Worm (Caenorhabditis elegans) whole organism, L2 larva: ENCODE measurements around the gene cav-2.

ENCODE experiments used
- C34F6.9 ChIP-seq: fragments of 150-350 bp; optimal IDR thresholded peaks from 2 replicates; lab custom pipeline; 2014; ENCODE audit warnings: missing biosample characterization, missing genetic modification characterization
- F13H6.1 ChIP-seq: sonication (generic microtip); optimal IDR thresholded peaks from 2 replicates; lab custom pipeline; 2016; ENCODE audit warnings: missing genetic modification characterization, missing compliant biosample characterization
- R02D3.7 ChIP-seq: fragments of 150-350 bp; optimal IDR thresholded peaks from 2 replicates; lab custom pipeline; 2014; ENCODE audit warnings: missing biosample characterization, missing genetic modification characterization
- Y55F3AM.14 ChIP-seq: fragments of 200-800 bp; sonication (Bioruptor generic); optimal IDR thresholded peaks from 2 replicates; lab custom pipeline; 2018; ENCODE audit warnings: mild to moderate bottlenecking, missing genetic modification characterization, missing compliant biosample characterization
- ZK546.5 ChIP-seq: sonication (generic microtip); optimal IDR thresholded peaks from 2 replicates; lab custom pipeline; 2017; ENCODE audit warnings: missing biosample characterization, missing genetic modification characterization
- alr-1 ChIP-seq: fragments of 150-350 bp; optimal IDR thresholded peaks from 2 replicates; lab custom pipeline; 2014; ENCODE audit warnings: missing biosample characterization, missing genetic modification characterization
- aly-2 ChIP-seq: fragments of 150-350 bp; optimal IDR thresholded peaks from 2 replicates; lab custom pipeline; 2014; ENCODE audit warnings: missing biosample characterization, missing genetic modification characterization
- ama-1 ChIP-seq: fragments of 150-350 bp; optimal IDR thresholded peaks from 2 replicates; lab custom pipeline; 2018; ENCODE audit warnings: inconsistent platforms
- blmp-1 ChIP-seq: sonication (generic microtip); optimal IDR thresholded peaks from 2 replicates; lab custom pipeline; 2017; ENCODE audit warnings: missing genetic modification characterization, mild to moderate bottlenecking, missing compliant biosample characterization, antibody characterized with exemption, moderate library complexity; ENCODE audit not compliant: insufficient read depth
- ceh-16 ChIP-seq: fragments of 150-350 bp; optimal IDR thresholded peaks from 2 replicates; lab custom pipeline; 2014; ENCODE audit warnings: missing biosample characterization, missing genetic modification characterization
- ceh-82 ChIP-seq: fragments of 150-350 bp; optimal IDR thresholded peaks from 2 replicates; lab custom pipeline; 2014; ENCODE audit warnings: missing biosample characterization, missing genetic modification characterization
- crh-2 ChIP-seq: sonication (generic microtip); optimal IDR thresholded peaks from 2 replicates; lab custom pipeline; 2017; ENCODE audit warnings: missing biosample characterization, missing genetic modification characterization
- dmd-4 ChIP-seq: sonication (generic microtip); optimal IDR thresholded peaks from 2 replicates; lab custom pipeline; 2017; ENCODE audit warnings: missing biosample characterization, missing genetic modification characterization
- egl-27 ChIP-seq: sonication (generic microtip); optimal IDR thresholded peaks from 3 replicates; lab custom pipeline; 2017; ENCODE audit warnings: missing biosample characterization, missing genetic modification reagents, missing genetic modification characterization
- elt-1 ChIP-seq: fragments of 150-350 bp; optimal IDR thresholded peaks from 2 replicates; lab custom pipeline; 2014; ENCODE audit warnings: missing biosample characterization, missing genetic modification characterization
- elt-3 ChIP-seq: sonication (generic microtip); optimal IDR thresholded peaks from 2 replicates; lab custom pipeline; 2017; ENCODE audit warnings: missing biosample characterization, missing genetic modification characterization
- fos-1 ChIP-seq: fragments of 150-350 bp; optimal IDR thresholded peaks from 2 replicates; lab custom pipeline; 2014; ENCODE audit warnings: missing biosample characterization, missing genetic modification characterization
- gmeb-1 ChIP-seq: fragments of 150-350 bp; optimal IDR thresholded peaks from 2 replicates; lab custom pipeline; 2014; ENCODE audit warnings: missing biosample characterization, missing genetic modification characterization
- lin-11 ChIP-seq: fragments of 150-350 bp; sonication (generic microtip); optimal IDR thresholded peaks from 2 replicates; lab custom pipeline; 2014; ENCODE audit warnings: missing biosample characterization, missing genetic modification characterization, inconsistent platforms, mixed read lengths
- lin-13 ChIP-seq: fragments of 150-350 bp; optimal IDR thresholded peaks from 2 replicates; lab custom pipeline; 2014; ENCODE audit warnings: missing biosample characterization, missing genetic modification reagents, missing genetic modification characterization
- lin-39 ChIP-seq: fragments of 150-350 bp; optimal IDR thresholded peaks from 2 replicates; lab custom pipeline; 2014; ENCODE audit warnings: missing biosample characterization, missing genetic modification reagents, missing genetic modification characterization
- lsy-2 ChIP-seq, 2 experiments: fragments of 150-350 bp in 1 of 2; sonication (generic microtip) in 1 of 2; optimal IDR thresholded peaks; 2 replicates each; lab custom pipeline; 2014 to 2017; ENCODE audit warnings: missing biosample characterization in 2 of 2, missing genetic modification characterization in 2 of 2
- mab-5 ChIP-seq: fragments of 150-350 bp; optimal IDR thresholded peaks from 2 replicates; lab custom pipeline; 2014; ENCODE audit warnings: missing biosample characterization, missing genetic modification characterization
- mbf-1 ChIP-seq: sonication (generic microtip); optimal IDR thresholded peaks from 2 replicates; lab custom pipeline; 2017; ENCODE audit warnings: missing biosample characterization, missing genetic modification characterization
- mdl-1 ChIP-seq, 2 experiments: fragments of 150-350 bp in 1 of 2; sonication (generic microtip) in 1 of 2; optimal IDR thresholded peaks; 2 replicates each; lab custom pipeline; 2017; ENCODE audit warnings: missing biosample characterization in 2 of 2, missing genetic modification characterization in 2 of 2
- nhr-10 ChIP-seq: sonication (generic microtip); optimal IDR thresholded peaks from 2 replicates; lab custom pipeline; 2017; ENCODE audit warnings: missing biosample characterization, missing genetic modification characterization
- nhr-11 ChIP-seq: fragments of 150-350 bp; optimal IDR thresholded peaks from 2 replicates; lab custom pipeline; 2014; ENCODE audit warnings: missing biosample characterization, missing genetic modification characterization
- nhr-12 ChIP-seq: fragments of 150-350 bp; optimal IDR thresholded peaks from 2 replicates; lab custom pipeline; 2014; ENCODE audit warnings: missing biosample characterization, missing genetic modification characterization
- nhr-129 ChIP-seq: fragments of 150-350 bp; optimal IDR thresholded peaks from 2 replicates; lab custom pipeline; 2014; ENCODE audit warnings: missing biosample characterization, missing genetic modification characterization
- nhr-21 ChIP-seq: fragments of 150-350 bp; optimal IDR thresholded peaks from 2 replicates; lab custom pipeline; 2014; ENCODE audit warnings: missing biosample characterization, missing genetic modification characterization
- nhr-23 ChIP-seq: fragments of 150-350 bp; optimal IDR thresholded peaks from 2 replicates; lab custom pipeline; 2014; ENCODE audit warnings: missing biosample characterization, missing genetic modification reagents, missing genetic modification characterization
- nhr-237 ChIP-seq: fragments of 150-350 bp; optimal IDR thresholded peaks from 2 replicates; lab custom pipeline; 2014; ENCODE audit warnings: missing biosample characterization, missing genetic modification characterization
- nhr-25 ChIP-seq: fragments of 150-350 bp; sonication (generic microtip); optimal IDR thresholded peaks from 3 replicates; lab custom pipeline; 2014; ENCODE audit warnings: missing biosample characterization, missing genetic modification characterization
- nhr-6 ChIP-seq: fragments of 150-350 bp; optimal IDR thresholded peaks from 2 replicates; lab custom pipeline; 2014; ENCODE audit warnings: missing biosample characterization, missing genetic modification characterization
- nhr-77 ChIP-seq: fragments of 150-350 bp; optimal IDR thresholded peaks from 2 replicates; lab custom pipeline; 2014; ENCODE audit warnings: missing biosample characterization, missing genetic modification characterization
- peb-1 ChIP-seq: fragments of 150-350 bp; optimal IDR thresholded peaks from 2 replicates; lab custom pipeline; 2014; ENCODE audit warnings: missing biosample characterization, missing genetic modification characterization
- sem-4 ChIP-seq: fragments of 150-350 bp; optimal IDR thresholded peaks from 2 replicates; lab custom pipeline; 2014; ENCODE audit warnings: missing biosample characterization, missing genetic modification reagents, missing genetic modification characterization
- skn-1 ChIP-seq: sonication (generic microtip); optimal IDR thresholded peaks from 2 replicates; lab custom pipeline; 2017; ENCODE audit warnings: missing biosample characterization, missing genetic modification characterization
- sma-3 ChIP-seq: sonication (generic microtip); optimal IDR thresholded peaks from 2 replicates; lab custom pipeline; 2016; ENCODE audit warnings: missing genetic modification reagents, missing genetic modification characterization, missing compliant biosample characterization
- sma-9 ChIP-seq, 2 experiments: fragments of 150-350 bp in 1 of 2; sonication (generic microtip) in 1 of 2; optimal IDR thresholded peaks; 2 replicates each; lab custom pipeline; 2014 to 2016; ENCODE audit warnings: missing genetic modification characterization in 2 of 2, mild to moderate bottlenecking in 1 of 2, missing biosample characterization in 1 of 2, missing compliant biosample characterization in 1 of 2, missing genetic modification reagents in 1 of 2, moderate library complexity in 1 of 2
- snpc-4 ChIP-seq: fragments of 150-350 bp; optimal IDR thresholded peaks from 2 replicates; lab custom pipeline; 2014; ENCODE audit warnings: missing biosample characterization, missing genetic modification characterization
- unc-39 ChIP-seq: fragments of 150-350 bp; optimal IDR thresholded peaks from 2 replicates; lab custom pipeline; 2014; ENCODE audit warnings: missing biosample characterization, missing genetic modification characterization
- unc-55 ChIP-seq: fragments of 150-350 bp; sonication (generic microtip); optimal IDR thresholded peaks from 3 replicates; lab custom pipeline; 2014; ENCODE audit warnings: missing biosample characterization, missing genetic modification reagents, missing genetic modification characterization
- unc-62 ChIP-seq: fragments of 150-350 bp; optimal IDR thresholded peaks from 2 replicates; lab custom pipeline; 2014; ENCODE audit warnings: missing biosample characterization, missing genetic modification reagents, missing genetic modification characterization
- zag-1 ChIP-seq: fragments of 150-350 bp; optimal IDR thresholded peaks from 2 replicates; lab custom pipeline; 2014; ENCODE audit warnings: missing biosample characterization, missing genetic modification characterization
- ztf-1 ChIP-seq: fragments of 200-800 bp; sonication (Bioruptor generic); conservative IDR thresholded peaks from 2 replicates; pipeline ENCODE4 v1.3.6; 2022; ENCODE audit warnings: missing genetic modification characterization, missing compliant biosample characterization
- ztf-11 ChIP-seq: sonication (generic microtip); optimal IDR thresholded peaks from 2 replicates; lab custom pipeline; 2017; ENCODE audit warnings: missing biosample characterization, missing genetic modification characterization
- ztf-4 ChIP-seq: fragments of 150-350 bp; optimal IDR thresholded peaks from 2 replicates; lab custom pipeline; 2014; ENCODE audit warnings: missing biosample characterization, missing genetic modification characterization

The cav-2 gene

ce11 chrV:13556746-13557145 lies at the start of gene cav-2:
cav-2 (plus strand) TSS chrV:13557104.
- no peak for TF ChIP-seq nhr-77 (tag; lab: Kevin White, UChicago)
- no peak for TF ChIP-seq ztf-1
- no peak for TF ChIP-seq unc-39 (tag; lab: Kevin White, UChicago)
- peak; percentile 82 for TF ChIP-seq C34F6.9
- TF ChIP-seq unc-62 (GFP tag; lab: Kevin White, UChicago) = no peak
- peak; percentile 96 for TF ChIP-seq gmeb-1 (tag; lab: Kevin White, UChicago)
- TF ChIP-seq ztf-11 (tag; lab: Kevin White, UChicago) = no peak
- no peak for TF ChIP-seq ZK546.5 (tag; lab: Kevin White, UChicago)
- peak; percentile 72 for TF ChIP-seq nhr-25 (tag; lab: Kevin White, UChicago)
- TF ChIP-seq zag-1 (tag; lab: Kevin White, UChicago) = no peak
- TF ChIP-seq nhr-23 (tag; lab: Kevin White, UChicago) = no peak
- peak; percentile 48 for TF ChIP-seq nhr-129
- no peak for TF ChIP-seq nhr-11 (tag; lab: Kevin White, UChicago)
- TF ChIP-seq egl-27 = peak; percentile 36
- TF ChIP-seq ceh-16 (tag; lab: Kevin White, UChicago) = no peak
- TF ChIP-seq elt-3 (tag; lab: Kevin White, UChicago) = no peak
- TF ChIP-seq F13H6.1 = peak; percentile 81
- no peak for TF ChIP-seq R02D3.7
- TF ChIP-seq fos-1 (tag; lab: Kevin White, UChicago) = peak; percentile 87
- TF ChIP-seq mab-5 = peak; percentile 73
- peak; percentile 58 for TF ChIP-seq nhr-21 (tag; lab: Kevin White, UChicago)
- TF ChIP-seq alr-1 (tag; lab: Kevin White, UChicago) = no peak
- TF ChIP-seq dmd-4 (tag; lab: Kevin White, UChicago) = no peak
- peak; percentile 85 for TF ChIP-seq sma-9 (GFP tag; optimal IDR thresholded peaks at IDR 0.05; lab: Kevin White, UChicago)
- TF ChIP-seq sma-9 (tag; optimal IDR thresholded peaks at IDR 0.05; lab: Kevin White, UChicago) = no peak
- no peak for TF ChIP-seq nhr-10 (tag; lab: Kevin White, UChicago)
- TF ChIP-seq mdl-1 (tag; optimal IDR thresholded peaks at IDR 0.05; lab: Kevin White, UChicago) = peak in 1 of 2 experiments; percentile 13
- peak; percentile 34 for TF ChIP-seq lin-11
- TF ChIP-seq unc-55 (GFP tag; lab: Kevin White, UChicago) = peak; percentile 92
- no peak for TF ChIP-seq ceh-82 (tag; lab: Kevin White, UChicago)
- TF ChIP-seq nhr-12 (tag; lab: Kevin White, UChicago) = no peak
- no peak for TF ChIP-seq lin-39 (tag; lab: Kevin White, UChicago)
- TF ChIP-seq nhr-6 (tag; lab: Kevin White, UChicago) = no peak
- TF ChIP-seq ama-1 (lab: Kevin White, UChicago) = no peak
- no peak for TF ChIP-seq nhr-237 (tag; lab: Kevin White, UChicago)
- peak; percentile 64 for TF ChIP-seq lin-13 (GFP tag; lab: Kevin White, UChicago)
- peak; percentile 59 for TF ChIP-seq sem-4 (tag; lab: Kevin White, UChicago)
- peak; percentile 58 to 83 for TF ChIP-seq lsy-2 (tag; optimal IDR thresholded peaks at IDR 0.05; lab: Kevin White, UChicago)
- TF ChIP-seq crh-2 (tag; lab: Kevin White, UChicago) = peak; percentile 84
- no peak for TF ChIP-seq mbf-1
- TF ChIP-seq aly-2 (tag; lab: Kevin White, UChicago) = no peak
- no peak for TF ChIP-seq elt-1 (tag; lab: Kevin White, UChicago)
- TF ChIP-seq snpc-4 (tag; lab: Kevin White, UChicago) = peak; percentile 62
- TF ChIP-seq peb-1 (tag; lab: Kevin White, UChicago) = no peak
- no peak for TF ChIP-seq skn-1
- TF ChIP-seq Y55F3AM.14 = no peak
- no peak for TF ChIP-seq blmp-1
- TF ChIP-seq ztf-4 = no peak
- TF ChIP-seq sma-3 (GFP tag; lab: Kevin White, UChicago) = peak; percentile 83
- TF ChIP-seq, all 48 proteins: peak for 19
